Fruit fly (Drosophila melanogaster) whole organism: ENCODE data around the gene Cpr35B.
A peak's percentile ranks its signal among the peaks of the same experiment; 100 is the strongest.

ENCODE experiments used
- CG8478 ChIP-seq: fragments of >200 bp; optimal IDR thresholded peaks from 2 replicates; lab custom pipeline; 2018; ENCODE audit warnings: inconsistent platforms
- Dll ChIP-seq: fragments of >200 bp; optimal IDR thresholded peaks from 2 replicates; lab custom pipeline; 2017
- EcR ChIP-seq, 2 experiments: fragments of >200 bp; optimal IDR thresholded peaks; 2 replicates each; lab custom pipeline; 2017; ENCODE audit warnings: missing biosample characterization in 2 of 2, missing genetic modification characterization in 2 of 2, missing genetic modification reagents in 2 of 2
- pan ChIP-seq: fragments of >200 bp; optimal IDR thresholded peaks from 2 replicates; lab custom pipeline; 2017
- psq ChIP-seq: fragments of >200 bp; optimal IDR thresholded peaks from 2 replicates; lab custom pipeline; 2017
- usp ChIP-seq: fragments of >200 bp; optimal IDR thresholded peaks from 2 replicates; lab custom pipeline; 2017; ENCODE audit warnings: missing biosample characterization, missing genetic modification characterization, mixed read lengths

Gene Cpr35B

dm6 chr2L:14430138-14430815, 5.3 kb upstream of the Cpr35B start:
- no peak for TF ChIP-seq pan (lab: Kevin White, UChicago)
- no peak for TF ChIP-seq psq
- no peak for TF ChIP-seq EcR (GFP tag; optimal IDR thresholded peaks at IDR 0.05; lab: Kevin White, UChicago)
- TF ChIP-seq Dll (lab: Kevin White, UChicago): no peak

dm6 chr2L:14422029-14422831, 2.8 kb downstream of the Cpr35B start:
- TF ChIP-seq CG8478 (lab: Kevin White, UChicago) (no peak), psq (no peak), EcR (GFP tag; optimal IDR thresholded peaks at IDR 0.05; lab: Kevin White, UChicago) (no peak), pan (lab: Kevin White, UChicago) (no peak), usp (GFP tag; lab: Kevin White, UChicago) (no peak), Dll (lab: Kevin White, UChicago) (no peak)

- no peak for TF ChIP-seq CG8478 (lab: Kevin White, UChicago)
- TF ChIP-seq psq: no peak
- no peak for TF ChIP-seq Dll (lab: Kevin White, UChicago)
- TF ChIP-seq pan (lab: Kevin White, UChicago): no peak
- no peak for TF ChIP-seq EcR (GFP tag; optimal IDR thresholded peaks at IDR 0.05; lab: Kevin White, UChicago)
- no peak for TF ChIP-seq usp (GFP tag; lab: Kevin White, UChicago)
These were observed 7.8 kb downstream of the Cpr35B start, which contains the start of gene Pburs for dm6 chr2L:14417231-14417630. TSS of gene Pburs (minus strand) at chr2L:14417331.

dm6 chr2L:14414291-14414893, 10.6 kb downstream of the Cpr35B start:
- TF ChIP-seq Dll (lab: Kevin White, UChicago) (no peak), psq (no peak), EcR (GFP tag; optimal IDR thresholded peaks at IDR 0.05; lab: Kevin White, UChicago) (no peak), pan (lab: Kevin White, UChicago) (no peak), usp (GFP tag; lab: Kevin White, UChicago) (no peak), CG8478 (lab: Kevin White, UChicago) (no peak)

- no peak for TF ChIP-seq usp (GFP tag; lab: Kevin White, UChicago)
These were observed 11.6 kb downstream of the Cpr35B start for dm6 chr2L:14413408-14413807.

dm6 chr2L:14411102-14411501, 13.9 kb downstream of the Cpr35B start:
- TF ChIP-seq CG8478 (lab: Kevin White, UChicago) (no peak), EcR (GFP tag; optimal IDR thresholded peaks at IDR 0.05; lab: Kevin White, UChicago) (no peak), usp (GFP tag; lab: Kevin White, UChicago) (no peak), Dll (lab: Kevin White, UChicago) (no peak), psq (no peak), pan (lab: Kevin White, UChicago) (no peak)

dm6 chr2L:14410331-14410730, 14.7 kb downstream of the Cpr35B start:
- TF ChIP-seq EcR (GFP tag; optimal IDR thresholded peaks at IDR 0.05; lab: Kevin White, UChicago) (no peak), pan (lab: Kevin White, UChicago) (no peak), CG8478 (lab: Kevin White, UChicago) (no peak), Dll (lab: Kevin White, UChicago) (peak; percentile 83)

- TF ChIP-seq psq (no peak), Dll (lab: Kevin White, UChicago) (peak; percentile 98)
These were observed 15.5 kb downstream of the Cpr35B start, which contains the start of gene elB for dm6 chr2L:14409428-14409933. TSS of gene elB (minus strand) at chr2L:14409549.

dm6 chr2L:14408383-14409004, 16.5 kb downstream of the Cpr35B start:
- TF ChIP-seq pan (lab: Kevin White, UChicago) (no peak), usp (GFP tag; lab: Kevin White, UChicago) (no peak), EcR (GFP tag; optimal IDR thresholded peaks at IDR 0.05; lab: Kevin White, UChicago) (no peak), CG8478 (lab: Kevin White, UChicago) (no peak), psq (no peak), Dll (lab: Kevin White, UChicago) (no peak)

- TF ChIP-seq EcR (GFP tag; optimal IDR thresholded peaks at IDR 0.05; lab: Kevin White, UChicago) (no peak), psq (no peak), usp (GFP tag; lab: Kevin White, UChicago) (no peak), pan (lab: Kevin White, UChicago) (no peak), CG8478 (lab: Kevin White, UChicago) (no peak), Dll (lab: Kevin White, UChicago) (no peak)
These were observed 20.1 kb downstream of the Cpr35B start for dm6 chr2L:14404744-14405449.

dm6 chr2L:14403568-14403967, 21.4 kb downstream of the Cpr35B start:
- no peak for TF ChIP-seq Dll (lab: Kevin White, UChicago)
- no peak for TF ChIP-seq CG8478 (lab: Kevin White, UChicago)
- TF ChIP-seq EcR (GFP tag; optimal IDR thresholded peaks at IDR 0.05; lab: Kevin White, UChicago): no peak
- no peak for TF ChIP-seq psq
- TF ChIP-seq pan (lab: Kevin White, UChicago): no peak
- no peak for TF ChIP-seq usp (GFP tag; lab: Kevin White, UChicago)
